Worm (Caenorhabditis elegans) whole organism, mixed stage, embryonic: Measurements from ENCODE around the gene C41H7.2.

ENCODE experiments used
- M03D4.4 ChIP-seq: sonication (generic microtip); optimal IDR thresholded peaks from 2 replicates; lab custom pipeline; 2017; ENCODE audit warnings: mild to moderate bottlenecking, missing genetic modification characterization, missing compliant biosample characterization
- blmp-1 ChIP-seq: fragments of 150-350 bp; optimal IDR thresholded peaks from 2 replicates; lab custom pipeline; 2014; ENCODE audit warnings: missing biosample characterization, missing genetic modification characterization
- ces-1 ChIP-seq: fragments of 150-350 bp; optimal IDR thresholded peaks from 2 replicates; lab custom pipeline; 2014; ENCODE audit warnings: missing biosample characterization, missing genetic modification reagents, missing genetic modification characterization
- lsy-2 ChIP-seq: fragments of 150-350 bp; optimal IDR thresholded peaks from 2 replicates; lab custom pipeline; 2014; ENCODE audit warnings: missing biosample characterization, missing genetic modification characterization
- nhr-76 ChIP-seq: sonication (generic microtip); optimal IDR thresholded peaks from 2 replicates; lab custom pipeline; 2017; ENCODE audit warnings: missing biosample characterization, missing genetic modification characterization
- sem-2 ChIP-seq: fragments of 200-800 bp; sonication (Bioruptor generic); optimal IDR thresholded peaks from 2 replicates; lab custom pipeline; 2018; ENCODE audit warnings: mild to moderate bottlenecking, missing genetic modification characterization, missing compliant biosample characterization
- snpc-4 ChIP-seq: fragments of 150-350 bp; optimal IDR thresholded peaks from 2 replicates; lab custom pipeline; 2014; ENCODE audit warnings: missing biosample characterization, missing genetic modification characterization

DNA sequence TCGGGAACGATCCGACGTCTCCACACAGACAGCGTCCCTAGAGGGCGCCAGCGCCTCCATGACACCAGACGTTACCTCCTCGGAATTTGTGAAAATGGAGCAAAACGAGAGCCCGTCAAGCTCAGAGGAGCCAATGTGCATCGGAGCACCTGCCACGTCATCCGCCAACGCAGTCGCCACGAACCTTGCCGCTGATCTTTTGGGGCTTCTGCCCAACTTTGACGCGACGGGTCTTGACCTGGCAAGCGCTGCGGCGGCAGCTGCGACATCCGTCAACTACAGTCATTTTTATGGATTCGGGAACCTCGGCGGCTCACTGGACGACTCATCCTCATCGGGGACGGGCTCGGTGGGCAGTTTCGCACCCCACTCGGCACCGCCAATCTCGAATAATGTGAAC, 29.2 kb upstream of the C41H7.2 start:
- TF ChIP-seq blmp-1 (tag; lab: Kevin White, UChicago) (no peak), sem-2 (GFP tag; lab: Kevin White, UChicago) (no peak), snpc-4 (no peak), M03D4.4 (tag; lab: Kevin White, UChicago) (no peak), nhr-76 (tag; lab: Kevin White, UChicago) (no peak), lsy-2 (no peak), ces-1 (GFP tag; lab: Kevin White, UChicago) (no peak)
